Fruit fly (Drosophila melanogaster): ENCODE data around the gene Hrb87F.

The Hrb87F gene

dm6 chr3R:13615617-13616016 lies 44.7 kb downstream of the Hrb87F start, which contains the start of gene CG9269:
Gene CG9269, plus strand, starts transcription at chr3R:13615917.
- TF ChIP-seq noc (tag; optimal IDR thresholded peaks at IDR 0.05), result no peak

dm6 chr3R:13615007-13615406 lies 45.3 kb downstream of the Hrb87F start:
- no peak for TF ChIP-seq noc (tag; optimal IDR thresholded peaks at IDR 0.05)

dm6 chr3R:13612333-13612732 lies 48.0 kb downstream of the Hrb87F start, which contains the start of gene CG9757:
Gene CG9757, minus strand, starts transcription at chr3R:13612433.
- TF ChIP-seq noc (tag; optimal IDR thresholded peaks at IDR 0.05), result no peak

dm6 chr3R:13609146-13609545 lies 51.2 kb downstream of the Hrb87F start, which contains the start of gene CG9759:
Gene CG9759, minus strand, starts transcription at chr3R:13609246.
- no peak for TF ChIP-seq noc (tag; optimal IDR thresholded peaks at IDR 0.05)
